Worm (Caenorhabditis elegans) whole organism, L4 larva: Measurements from ENCODE around the gene T10D4.6.

ENCODE experiments used
- D1046.2 ChIP-seq: fragments of 200-800 bp; sonication (Bioruptor generic); IDR thresholded peaks from 2 replicates; pipeline ENCODE4 v1.3.6; 2022; ENCODE audit warnings: missing genetic modification characterization, missing compliant biosample characterization
- F10B5.3 ChIP-seq: sonication (generic microtip); optimal IDR thresholded peaks from 2 replicates; lab custom pipeline; 2016; ENCODE audit warnings: mild to moderate bottlenecking, missing genetic modification characterization, missing compliant biosample characterization
- F26F4.8 ChIP-seq: fragments of 200-800 bp; sonication (Bioruptor generic); conservative IDR thresholded peaks from 2 replicates; pipeline ENCODE4 v1.3.6; 2022; ENCODE audit warnings: missing genetic modification characterization, missing compliant biosample characterization
- F37D6.2 ChIP-seq: sonication (generic microtip); optimal IDR thresholded peaks from 2 replicates; lab custom pipeline; 2016; ENCODE audit warnings: mild to moderate bottlenecking, missing genetic modification characterization, missing compliant biosample characterization
- Y5F2A.4 ChIP-seq: fragments of 200-800 bp; sonication (Bioruptor generic); optimal IDR thresholded peaks from 2 replicates; lab custom pipeline; 2018; ENCODE audit warnings: mild to moderate bottlenecking, missing genetic modification characterization, missing compliant biosample characterization
- Y75B8A.6 ChIP-seq: fragments of 200-800 bp; sonication (Bioruptor generic); IDR thresholded peaks from 2 replicates; pipeline ENCODE4 v1.3.6; 2022; ENCODE audit warnings: missing genetic modification reagents, missing genetic modification characterization, missing compliant biosample characterization
- ZK337.2 ChIP-seq: fragments of 200-800 bp; sonication (Bioruptor generic); IDR thresholded peaks from 2 replicates; pipeline ENCODE4 v1.3.6; 2022; ENCODE audit warnings: missing genetic modification reagents, missing genetic modification characterization, missing compliant biosample characterization
- ama-1 ChIP-seq: fragments of 150-350 bp; optimal IDR thresholded peaks from 2 replicates; lab custom pipeline; 2014; ENCODE audit warnings: inconsistent platforms, mixed read lengths
- arid-1 ChIP-seq: fragments of 200-800 bp; sonication (Bioruptor generic); conservative IDR thresholded peaks from 2 replicates; pipeline ENCODE4 v1.3.6; 2022; ENCODE audit warnings: missing genetic modification reagents, missing genetic modification characterization, missing compliant biosample characterization
- ceh-20 ChIP-seq: fragments of 200-800 bp; sonication (Bioruptor generic); IDR thresholded peaks from 2 replicates; pipeline ENCODE4 v1.3.6; 2022; ENCODE audit warnings: missing genetic modification reagents, missing genetic modification characterization, missing compliant biosample characterization
- ces-1 ChIP-seq: fragments of 150-350 bp; sonication (generic microtip); optimal IDR thresholded peaks from 4 replicates; lab custom pipeline; 2014; ENCODE audit warnings: missing biosample characterization, missing genetic modification reagents, missing genetic modification characterization
- cey-2 ChIP-seq: sonication (generic microtip); optimal IDR thresholded peaks from 3 replicates; lab custom pipeline; 2017; ENCODE audit warnings: missing genetic modification characterization, mild to moderate bottlenecking, missing compliant biosample characterization, antibody characterized with exemption, borderline replicate concordance; ENCODE audit not compliant: insufficient read depth
- dmd-6 ChIP-seq: fragments of 200-800 bp; sonication (Bioruptor generic); IDR thresholded peaks from 2 replicates; pipeline ENCODE4 v1.3.6; 2022; ENCODE audit warnings: missing genetic modification reagents, missing genetic modification characterization, missing compliant biosample characterization
- dmd-8 ChIP-seq: fragments of 200-800 bp; sonication (Bioruptor generic); IDR thresholded peaks from 2 replicates; pipeline ENCODE4 v1.3.6; 2022; ENCODE audit warnings: missing genetic modification characterization, missing compliant biosample characterization
- dmd-9 ChIP-seq: fragments of 200-800 bp; sonication (Bioruptor generic); IDR thresholded peaks from 2 replicates; pipeline ENCODE4 v1.3.6; 2022; ENCODE audit warnings: missing genetic modification reagents, missing genetic modification characterization, missing compliant biosample characterization
- dpl-1 ChIP-seq: fragments of 150-350 bp; optimal IDR thresholded peaks from 2 replicates; lab custom pipeline; 2014; ENCODE audit warnings: missing biosample characterization, missing genetic modification reagents, missing genetic modification characterization
- egl-43 ChIP-seq: fragments of 200-800 bp; sonication (Bioruptor generic); IDR thresholded peaks from 2 replicates; pipeline ENCODE4 v1.3.6; 2022; ENCODE audit warnings: missing genetic modification reagents, missing genetic modification characterization, missing compliant biosample characterization
- hlh-11 ChIP-seq: fragments of 200-800 bp; sonication (Bioruptor generic); optimal IDR thresholded peaks from 2 replicates; lab custom pipeline; 2018; ENCODE audit warnings: mild to moderate bottlenecking, missing genetic modification characterization, missing compliant biosample characterization
- hlh-30 ChIP-seq: sonication (generic microtip); optimal IDR thresholded peaks from 2 replicates; lab custom pipeline; 2017; ENCODE audit warnings: antibody characterized with exemption, mild to moderate bottlenecking, missing genetic modification characterization, missing compliant biosample characterization; ENCODE audit not compliant: insufficient read depth
- hmg-1.1 ChIP-seq: fragments of 200-800 bp; sonication (Bioruptor generic); IDR thresholded peaks from 2 replicates; pipeline ENCODE4 v1.3.6; 2022; ENCODE audit warnings: missing genetic modification reagents, missing genetic modification characterization, missing compliant biosample characterization
- lin-13 ChIP-seq: fragments of 150-350 bp; optimal IDR thresholded peaks from 2 replicates; lab custom pipeline; 2014; ENCODE audit warnings: missing biosample characterization, missing genetic modification reagents, missing genetic modification characterization
- lin-15B ChIP-seq: fragments of 150-350 bp; sonication (generic microtip); optimal IDR thresholded peaks from 3 replicates; lab custom pipeline; 2014; ENCODE audit warnings: missing biosample characterization, missing genetic modification characterization
- lin-39 ChIP-seq: fragments of 150-350 bp; optimal IDR thresholded peaks from 2 replicates; lab custom pipeline; 2014; ENCODE audit warnings: missing biosample characterization, missing genetic modification reagents, missing genetic modification characterization
- lir-3 ChIP-seq: sonication (generic microtip); optimal IDR thresholded peaks from 2 replicates; lab custom pipeline; 2016; ENCODE audit warnings: mild to moderate bottlenecking, missing genetic modification characterization, missing compliant biosample characterization
- madf-5 ChIP-seq, 2 experiments: fragments of 200-800 bp; sonication (Bioruptor generic); IDR thresholded peaks; 2 replicates each; pipeline ENCODE4 v1.3.6; 2022; ENCODE audit warnings: missing compliant biosample characterization in 2 of 2, missing genetic modification characterization in 2 of 2
- mdl-1 ChIP-seq, 2 experiments: fragments of 150-350 bp in 1 of 2; sonication (generic microtip) in 1 of 2; optimal IDR thresholded peaks; 2 replicates each; lab custom pipeline; 2014 to 2017; ENCODE audit warnings: missing biosample characterization in 2 of 2, missing genetic modification characterization in 2 of 2
- mep-1 ChIP-seq: fragments of 150-350 bp; sonication (generic microtip); optimal IDR thresholded peaks from 3 replicates; lab custom pipeline; 2014; ENCODE audit warnings: missing biosample characterization, missing genetic modification characterization
- mxl-3 ChIP-seq: fragments of 200-800 bp; sonication (Bioruptor generic); optimal IDR thresholded peaks from 2 replicates; lab custom pipeline; 2018; ENCODE audit warnings: mild to moderate bottlenecking, missing genetic modification characterization, missing compliant biosample characterization
- nhr-102 ChIP-seq: sonication (generic microtip); optimal IDR thresholded peaks from 2 replicates; lab custom pipeline; 2016; ENCODE audit warnings: mild to moderate bottlenecking, missing genetic modification characterization, moderate library complexity, missing compliant biosample characterization
- nhr-111 ChIP-seq: fragments of 200-800 bp; sonication (Bioruptor generic); optimal IDR thresholded peaks from 2 replicates; lab custom pipeline; 2018; ENCODE audit warnings: mild to moderate bottlenecking, missing genetic modification characterization, missing compliant biosample characterization
- nhr-237 ChIP-seq: sonication (generic microtip); optimal IDR thresholded peaks from 2 replicates; lab custom pipeline; 2017; ENCODE audit warnings: missing biosample characterization, missing genetic modification characterization
- nhr-28 ChIP-seq: fragments of 150-350 bp; optimal IDR thresholded peaks from 2 replicates; lab custom pipeline; 2014; ENCODE audit warnings: missing biosample characterization, missing genetic modification characterization
- nhr-42 ChIP-seq: fragments of 200-800 bp; sonication (Bioruptor generic); IDR thresholded peaks from 2 replicates; pipeline ENCODE4 v1.3.6; 2022; ENCODE audit warnings: missing genetic modification characterization, missing compliant biosample characterization
- saeg-2 ChIP-seq: fragments of 200-800 bp; sonication (Bioruptor generic); IDR thresholded peaks from 2 replicates; pipeline ENCODE4 v1.3.6; 2022; ENCODE audit warnings: missing genetic modification reagents, missing genetic modification characterization, missing compliant biosample characterization
- sdz-12 ChIP-seq: fragments of 200-800 bp; sonication (Bioruptor generic); optimal IDR thresholded peaks from 2 replicates; lab custom pipeline; 2018; ENCODE audit warnings: mild to moderate bottlenecking, missing genetic modification characterization, missing compliant biosample characterization
- tag-97 ChIP-seq: fragments of 200-800 bp; sonication (Bioruptor generic); IDR thresholded peaks from 2 replicates; pipeline ENCODE4 v1.3.6; 2022; ENCODE audit warnings: missing genetic modification characterization, missing compliant biosample characterization
- unc-130 ChIP-seq: sonication (generic microtip); optimal IDR thresholded peaks from 2 replicates; lab custom pipeline; 2016; ENCODE audit warnings: missing genetic modification reagents, missing genetic modification characterization, missing compliant biosample characterization
- unc-39 ChIP-seq: sonication (generic microtip); optimal IDR thresholded peaks from 2 replicates; lab custom pipeline; 2017; ENCODE audit warnings: missing biosample characterization, missing genetic modification characterization
- zfp-3 ChIP-seq: fragments of 200-800 bp; sonication (Bioruptor generic); conservative IDR thresholded peaks from 2 replicates; pipeline ENCODE4 v1.3.6; 2022; ENCODE audit warnings: missing genetic modification reagents, missing genetic modification characterization, missing compliant biosample characterization
- zip-11 ChIP-seq: fragments of 200-800 bp; sonication (Bioruptor generic); IDR thresholded peaks from 2 replicates; pipeline ENCODE4 v1.3.6; 2022; ENCODE audit warnings: missing genetic modification characterization, missing compliant biosample characterization
- zip-2 ChIP-seq: fragments of 150-350 bp; optimal IDR thresholded peaks from 2 replicates; lab custom pipeline; 2014; ENCODE audit warnings: missing biosample characterization, missing genetic modification characterization
- ztf-11 ChIP-seq: fragments of 150-350 bp; optimal IDR thresholded peaks from 2 replicates; lab custom pipeline; 2014; ENCODE audit warnings: missing biosample characterization, missing genetic modification characterization

The T10D4.6 gene

DNA sequence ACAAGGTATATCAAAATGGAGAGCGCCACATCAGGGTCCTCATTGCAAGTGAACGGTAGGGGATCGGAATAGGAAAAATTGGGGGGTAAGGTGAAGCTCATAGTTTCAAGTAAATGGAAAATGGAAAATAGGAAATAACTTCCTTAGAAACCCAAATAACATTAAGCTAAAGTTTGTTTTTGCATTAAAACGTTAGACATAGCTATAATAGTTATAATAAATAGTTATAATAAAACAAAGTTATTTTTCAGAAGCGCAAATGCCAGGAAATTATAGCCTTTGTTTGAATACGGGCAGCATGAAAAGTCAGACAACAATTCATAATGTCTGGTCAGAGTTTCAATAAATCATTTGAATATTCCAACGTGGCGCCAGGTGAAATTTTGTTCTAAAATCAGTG, 18.6 kb upstream of the T10D4.6 start, which contains the start of gene srg-24:
Gene srg-24 (minus strand): TSS at position 101 of the 400 bp plus-strand sequence.
- TF ChIP-seq F10B5.3 (tag; lab: Kevin White, UChicago) = no peak
- TF ChIP-seq nhr-237 (tag; lab: Kevin White, UChicago) = no peak
- TF ChIP-seq dpl-1 (GFP tag; lab: Kevin White, UChicago) = no peak
- TF ChIP-seq mdl-1 (tag; optimal IDR thresholded peaks at IDR 0.05; lab: Kevin White, UChicago) = no peak
- no peak for TF ChIP-seq arid-1
- TF ChIP-seq lir-3 (tag; lab: Kevin White, UChicago) = no peak
- TF ChIP-seq dmd-9 = no peak
- no peak for TF ChIP-seq hlh-11
- no peak for TF ChIP-seq saeg-2 (GFP tag; lab: Robert Waterston, UW)
- TF ChIP-seq nhr-111 = no peak
- TF ChIP-seq mxl-3 = no peak
- TF ChIP-seq unc-39 (tag; lab: Kevin White, UChicago) = no peak
- no peak for TF ChIP-seq zfp-3 (GFP tag; lab: Robert Waterston, UW)
- no peak for TF ChIP-seq dmd-8 (GFP tag; lab: Robert Waterston, UW)
- no peak for TF ChIP-seq zip-11 (GFP tag; lab: Robert Waterston, UW)
- TF ChIP-seq Y75B8A.6 (GFP tag; lab: Robert Waterston, UW) = no peak
- no peak for TF ChIP-seq madf-5 (GFP tag; IDR thresholded peaks at IDR 0.05; lab: Robert Waterston, UW)
- no peak for TF ChIP-seq mep-1 (tag; lab: Kevin White, UChicago)
- TF ChIP-seq ama-1 = no peak
- no peak for TF ChIP-seq Y5F2A.4 (GFP tag; lab: Kevin White, UChicago)

ce11 chrII:3102018-3102417, 17.1 kb upstream of the T10D4.6 start, which contains the start of gene clec-121:
Gene clec-121, plus strand, starts transcription at chrII:3102318.
- no peak for TF ChIP-seq D1046.2
- no peak for TF ChIP-seq tag-97
- no peak for TF ChIP-seq F26F4.8 (GFP tag; lab: Robert Waterston, UW)
- no peak for TF ChIP-seq ztf-11 (tag; lab: Kevin White, UChicago)
- no peak for TF ChIP-seq dmd-6 (GFP tag; lab: Robert Waterston, UW)
- no peak for TF ChIP-seq nhr-42 (GFP tag; lab: Robert Waterston, UW)
- no peak for TF ChIP-seq dpl-1 (GFP tag; lab: Kevin White, UChicago)
- TF ChIP-seq nhr-102 = no peak
- TF ChIP-seq unc-130 (GFP tag; lab: Kevin White, UChicago) = no peak
- no peak for TF ChIP-seq zip-2 (tag; lab: Kevin White, UChicago)
- no peak for TF ChIP-seq sdz-12 (GFP tag; lab: Kevin White, UChicago)
- TF ChIP-seq ZK337.2 = no peak
- TF ChIP-seq F37D6.2 (tag; lab: Kevin White, UChicago) = no peak
- no peak for TF ChIP-seq cey-2
- TF ChIP-seq unc-39 (tag; lab: Kevin White, UChicago) = no peak

ce11 chrII:3105765-3106164, 13.4 kb upstream of the T10D4.6 start, which contains the start of gene clec-122:
Gene clec-122, plus strand, starts transcription at chrII:3106065.
- TF ChIP-seq lin-13 (GFP tag; lab: Kevin White, UChicago) (no peak), egl-43 (no peak), hlh-30 (no peak), hmg-1.1 (GFP tag; lab: Robert Waterston, UW) (no peak), ces-1 (GFP tag; lab: Kevin White, UChicago) (no peak), lin-39 (tag; lab: Kevin White, UChicago) (no peak), nhr-28 (tag; lab: Kevin White, UChicago) (no peak), ceh-20 (GFP tag; lab: Robert Waterston, UW) (no peak), mxl-3 (no peak), dpl-1 (GFP tag; lab: Kevin White, UChicago) (no peak), lin-15B (tag; lab: Kevin White, UChicago) (no peak)
